Worm (Caenorhabditis elegans) whole organism, mixed stage, embryonic: ENCODE results near the gene T07F12.4.
A peak's percentile ranks its signal among the peaks of the same experiment; 100 is the strongest.

Source experiments
- blmp-1 ChIP-seq: fragments of 150-350 bp; optimal IDR thresholded peaks from 2 replicates; lab custom pipeline; 2014; ENCODE audit warnings: missing biosample characterization, missing genetic modification characterization
- ces-1 ChIP-seq: fragments of 150-350 bp; optimal IDR thresholded peaks from 2 replicates; lab custom pipeline; 2014; ENCODE audit warnings: missing biosample characterization, missing genetic modification reagents, missing genetic modification characterization
- elt-3 ChIP-seq: fragments of 150-350 bp; optimal IDR thresholded peaks from 2 replicates; lab custom pipeline; 2014; ENCODE audit warnings: missing biosample characterization, missing genetic modification characterization
- lsy-2 ChIP-seq: fragments of 150-350 bp; optimal IDR thresholded peaks from 2 replicates; lab custom pipeline; 2014; ENCODE audit warnings: missing biosample characterization, missing genetic modification characterization
- mab-5 ChIP-seq: fragments of 150-350 bp; optimal IDR thresholded peaks from 2 replicates; lab custom pipeline; 2014; ENCODE audit warnings: missing biosample characterization, missing genetic modification characterization
- nhr-12 ChIP-seq: fragments of 150-350 bp; optimal IDR thresholded peaks from 2 replicates; lab custom pipeline; 2014; ENCODE audit warnings: missing biosample characterization, missing genetic modification characterization
- nhr-237 ChIP-seq: fragments of 150-350 bp; optimal IDR thresholded peaks from 2 replicates; lab custom pipeline; 2014; ENCODE audit warnings: missing biosample characterization, missing genetic modification characterization
- nhr-76 ChIP-seq: sonication (generic microtip); optimal IDR thresholded peaks from 2 replicates; lab custom pipeline; 2017; ENCODE audit warnings: missing biosample characterization, missing genetic modification characterization
- pha-4 ChIP-seq: fragments of 150-350 bp; optimal IDR thresholded peaks from 2 replicates; lab custom pipeline; 2018; ENCODE audit warnings: missing biosample characterization, missing genetic modification reagents, missing genetic modification characterization
- snpc-4 ChIP-seq: fragments of 150-350 bp; optimal IDR thresholded peaks from 2 replicates; lab custom pipeline; 2014; ENCODE audit warnings: missing biosample characterization, missing genetic modification characterization
- sptf-1 ChIP-seq: sonication (generic microtip); optimal IDR thresholded peaks from 2 replicates; lab custom pipeline; 2017; ENCODE audit warnings: mild to moderate bottlenecking, missing genetic modification characterization, moderate library complexity, missing compliant biosample characterization
- tbx-8 ChIP-seq: fragments of 200-800 bp; sonication (Bioruptor generic); optimal IDR thresholded peaks from 2 replicates; lab custom pipeline; 2018; ENCODE audit warnings: mild to moderate bottlenecking, missing genetic modification characterization, moderate library complexity, missing compliant biosample characterization
- unc-62 ChIP-seq: fragments of 150-350 bp; optimal IDR thresholded peaks from 2 replicates; lab custom pipeline; 2014; ENCODE audit warnings: missing biosample characterization, missing genetic modification reagents, missing genetic modification characterization
- ztf-11 ChIP-seq: fragments of 150-350 bp; optimal IDR thresholded peaks from 2 replicates; lab custom pipeline; 2014; ENCODE audit warnings: missing biosample characterization, missing genetic modification characterization

DNA sequence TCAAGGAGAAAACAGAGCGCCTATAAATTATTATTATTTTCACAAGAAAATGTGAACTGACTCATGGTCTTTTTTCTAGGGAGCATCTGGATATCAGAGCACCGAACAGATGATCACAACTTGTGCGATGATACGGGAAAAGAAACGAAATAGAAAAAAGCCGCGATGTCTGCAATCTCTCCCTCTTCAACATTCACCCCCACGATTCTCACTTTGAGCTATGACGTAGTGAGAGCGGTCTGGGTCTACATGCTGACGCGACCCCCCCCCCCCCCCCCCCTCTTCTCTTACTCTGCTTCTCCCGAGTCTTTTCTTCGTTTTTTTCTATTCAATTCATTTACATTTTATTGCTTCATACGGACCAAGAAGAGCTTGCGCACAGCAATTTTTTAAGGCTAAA is 991 bp downstream of the T07F12.4 start:
- TF ChIP-seq blmp-1 (tag; lab: Kevin White, UChicago): no peak
- TF ChIP-seq sptf-1 (tag; lab: Kevin White, UChicago): no peak
- TF ChIP-seq nhr-12 (tag; lab: Kevin White, UChicago): no peak
- no peak for TF ChIP-seq mab-5 (tag; lab: Kevin White, UChicago)
- TF ChIP-seq nhr-237 (tag; lab: Kevin White, UChicago): no peak
- no peak for TF ChIP-seq elt-3
- TF ChIP-seq pha-4 (tag; lab: Kevin White, UChicago): no peak
- TF ChIP-seq snpc-4 (tag; lab: Kevin White, UChicago): no peak
- TF ChIP-seq lsy-2 (tag; lab: Kevin White, UChicago): no peak
- TF ChIP-seq ces-1 (GFP tag; lab: Kevin White, UChicago): peak; percentile 9
- no peak for TF ChIP-seq ztf-11 (tag; lab: Kevin White, UChicago)
- no peak for TF ChIP-seq unc-62
- no peak for TF ChIP-seq nhr-76
- TF ChIP-seq tbx-8 (GFP tag; lab: Kevin White, UChicago): no peak
